Worm (Caenorhabditis elegans) whole organism, L2 larva: ENCODE measurements around the gene C44B11.4.

Source experiments
- alr-1 ChIP-seq: fragments of 150-350 bp; optimal IDR thresholded peaks from 2 replicates; lab custom pipeline; 2014; ENCODE audit warnings: missing biosample characterization, missing genetic modification characterization
- ama-1 ChIP-seq: fragments of 150-350 bp; optimal IDR thresholded peaks from 2 replicates; lab custom pipeline; 2018; ENCODE audit warnings: inconsistent platforms
- elt-1 ChIP-seq: fragments of 150-350 bp; optimal IDR thresholded peaks from 2 replicates; lab custom pipeline; 2014; ENCODE audit warnings: missing biosample characterization, missing genetic modification characterization
- lsy-2 ChIP-seq, 2 experiments: fragments of 150-350 bp in 1 of 2; sonication (generic microtip) in 1 of 2; optimal IDR thresholded peaks; 2 replicates each; lab custom pipeline; 2014 to 2017; ENCODE audit warnings: missing biosample characterization in 2 of 2, missing genetic modification characterization in 2 of 2
- nhr-23 ChIP-seq: fragments of 150-350 bp; optimal IDR thresholded peaks from 2 replicates; lab custom pipeline; 2014; ENCODE audit warnings: missing biosample characterization, missing genetic modification reagents, missing genetic modification characterization
- unc-62 ChIP-seq: fragments of 150-350 bp; optimal IDR thresholded peaks from 2 replicates; lab custom pipeline; 2014; ENCODE audit warnings: missing biosample characterization, missing genetic modification reagents, missing genetic modification characterization

DNA sequence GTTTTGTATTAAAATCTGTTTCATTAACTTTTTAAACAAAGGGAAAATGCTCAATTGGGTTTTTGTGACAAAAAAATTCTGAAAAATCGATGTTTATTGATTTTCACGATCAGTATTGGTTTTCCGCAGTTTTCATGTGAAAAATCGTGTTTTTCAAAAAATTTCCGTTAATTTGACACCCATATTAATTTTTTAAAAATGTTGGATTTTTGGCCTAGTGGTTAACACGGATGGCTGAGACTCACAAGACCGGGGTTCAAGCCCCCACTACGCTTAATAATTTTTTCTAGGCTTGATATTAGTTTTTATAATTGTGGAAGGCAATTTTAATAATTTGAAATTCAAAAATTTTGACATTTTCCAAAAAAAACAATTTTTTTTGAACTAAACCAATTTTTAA lies 47.1 kb upstream of the C44B11.4 start:
- TF ChIP-seq unc-62 (no peak), lsy-2 (tag; optimal IDR thresholded peaks at IDR 0.05; lab: Kevin White, UChicago) (no peak), alr-1 (tag; lab: Kevin White, UChicago) (no peak), ama-1 (lab: Kevin White, UChicago) (no peak), elt-1 (tag; lab: Kevin White, UChicago) (no peak), nhr-23 (no peak)
